Fruit fly (Drosophila melanogaster): ENCODE data around the gene f.

The f gene

DNA sequence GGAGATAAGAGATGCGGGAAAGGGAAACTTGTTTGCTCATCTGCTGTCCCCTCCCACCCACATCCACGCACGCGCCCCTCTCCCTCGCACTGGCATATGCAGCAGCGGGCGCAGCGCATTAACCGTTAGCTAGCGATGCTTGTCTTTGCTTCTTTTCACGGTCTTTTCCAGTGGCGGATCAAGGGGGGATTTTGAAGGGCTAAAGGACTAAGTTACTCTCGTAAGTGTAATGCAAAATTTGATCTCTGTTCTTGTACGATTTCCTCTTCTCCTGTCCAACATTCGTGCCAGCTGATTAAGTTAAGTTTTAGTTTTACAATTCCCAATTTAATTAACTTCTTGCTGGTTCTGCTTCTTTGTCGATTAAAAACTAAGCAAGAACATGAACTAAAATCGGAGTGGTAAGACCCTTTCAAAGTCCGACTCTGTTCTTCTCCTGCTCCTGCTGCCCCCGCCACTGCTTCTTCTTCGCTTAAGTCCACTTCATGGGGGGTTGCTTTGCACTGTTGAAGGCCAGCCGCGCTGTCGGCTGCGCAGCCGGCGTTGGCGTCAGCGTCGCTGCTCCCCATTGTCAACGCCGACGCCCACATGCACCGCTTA is 68.0 kb downstream of the f start (continued):
- peak; percentile 17 for TF ChIP-seq CG9437 (GFP tag; optimal IDR thresholded peaks at IDR 0.05)
- TF ChIP-seq CG1792 (GFP tag; optimal IDR thresholded peaks at IDR 0.05): no peak
- TF ChIP-seq amos (GFP tag; IDR thresholded peaks at IDR 0.05; ENCODE audit: partially characterized antibody): no peak
- no peak for TF ChIP-seq CG2889 (GFP tag; IDR thresholded peaks at IDR 0.05)
- 0 out of 4 replicates have a peak, but pooled peaks have one; percentile 51 for TF ChIP-seq chinmo (GFP tag; IDR thresholded peaks at IDR 0.05; ENCODE audit: partially characterized antibody)
- TF ChIP-seq HmgZ (tag; optimal IDR thresholded peaks at IDR 0.05): no peak
- peak; percentile 64 for TF ChIP-seq Xrp1 (GFP tag; IDR thresholded peaks at IDR 0.05)
- no peak for TF ChIP-seq crp (GFP tag; optimal IDR thresholded peaks at IDR 0.05)
- TF ChIP-seq CG6765 (GFP tag; optimal IDR thresholded peaks at IDR 0.05): no peak
- no peak for TF ChIP-seq CG13624 (GFP tag; optimal IDR thresholded peaks at IDR 0.05)
- TF ChIP-seq CG17802 (tag; optimal IDR thresholded peaks at IDR 0.05): no peak
- TF ChIP-seq mirr (GFP tag; optimal IDR thresholded peaks at IDR 0.05): no peak
- peak; percentile 52; the same call in 1 of the 3 replicates for TF ChIP-seq Optix (GFP tag; IDR thresholded peaks at IDR 0.05)
- TF ChIP-seq abd-A (tag; optimal IDR thresholded peaks at IDR 0.05): no peak
- peak; percentile 53 for TF ChIP-seq CG8388 (GFP tag; optimal IDR thresholded peaks at IDR 0.05)
- no peak for TF ChIP-seq CG3065 (GFP tag; optimal IDR thresholded peaks at IDR 0.05)
- no peak for TF ChIP-seq hkb (optimal IDR thresholded peaks at IDR 0.05)
- TF ChIP-seq hkb (GFP tag; IDR thresholded peaks at IDR 0.05): peak; percentile 37; the same call in 1 of the 2 replicates
- TF ChIP-seq CG4854 (GFP tag; optimal IDR thresholded peaks at IDR 0.05): no peak
- TF ChIP-seq ash1 (GFP tag; optimal IDR thresholded peaks at IDR 0.05): no peak
- 0 out of 2 replicates have a peak, but pooled peaks have one; percentile 22 for TF ChIP-seq CG32767 (GFP tag; IDR thresholded peaks at IDR 0.05)
- TF ChIP-seq CG1832 (GFP tag; optimal IDR thresholded peaks at IDR 0.05): no peak
- TF ChIP-seq CG8359 (GFP tag; optimal IDR thresholded peaks at IDR 0.05; ENCODE audit: borderline replicate concordance): peak; percentile 55
- TF ChIP-seq tio (GFP tag; optimal IDR thresholded peaks at IDR 0.05): peak; percentile 63
- TF ChIP-seq Rx (GFP tag; IDR thresholded peaks at IDR 0.05): no peak; the same call in 1 of the 2 replicates
- TF ChIP-seq CG6654 (GFP tag; optimal IDR thresholded peaks at IDR 0.05): no peak
- TF ChIP-seq ttk (GFP tag; IDR thresholded peaks at IDR 0.05): peak; percentile 9; the same call in 1 of the 2 replicates
- no peak for TF ChIP-seq H2.0 (GFP tag; IDR thresholded peaks at IDR 0.05)
- TF ChIP-seq sim (GFP tag; IDR thresholded peaks at IDR 0.05): no peak
- no peak for TF ChIP-seq CG2202 (tag; optimal IDR thresholded peaks at IDR 0.05)
- TF ChIP-seq Doc2 (GFP tag; IDR thresholded peaks at IDR 0.05): no peak
- TF ChIP-seq CG18476 (GFP tag; optimal IDR thresholded peaks at IDR 0.05): no peak
- TF ChIP-seq CG7271 (tag; optimal IDR thresholded peaks at IDR 0.05): no peak
- no peak for TF ChIP-seq CG4617 (GFP tag; optimal IDR thresholded peaks at IDR 0.05; ENCODE audit: borderline replicate concordance)
- TF ChIP-seq CTCF (GFP tag; optimal IDR thresholded peaks at IDR 0.05): peak; percentile 8
- peak; percentile 3 for TF ChIP-seq sqz (GFP tag; optimal IDR thresholded peaks at IDR 0.05)
- TF ChIP-seq gcm (GFP tag; optimal IDR thresholded peaks at IDR 0.05): peak; percentile 48
- no peak for TF ChIP-seq CG10321 (GFP tag; IDR thresholded peaks at IDR 0.05)
- peak; percentile 46 for TF ChIP-seq pb (GFP tag; optimal IDR thresholded peaks at IDR 0.05)
- TF ChIP-seq CG17328 (GFP tag; IDR thresholded peaks at IDR 0.05): peak; percentile 38; the same call in 1 of the 2 replicates
- TF ChIP-seq CG10979 (tag; optimal IDR thresholded peaks at IDR 0.05): peak; percentile 80
- no peak for TF ChIP-seq luna (GFP tag; optimal IDR thresholded peaks at IDR 0.05)
- peak; percentile 42 for TF ChIP-seq CG12769 (tag; optimal IDR thresholded peaks at IDR 0.05)
- TF ChIP-seq Atf-2 (GFP tag; optimal IDR thresholded peaks at IDR 0.05): peak; percentile 44
- TF ChIP-seq CHES-1-like (GFP tag; optimal IDR thresholded peaks at IDR 0.05): peak; percentile 15
- TF ChIP-seq twi (tag; optimal IDR thresholded peaks at IDR 0.05): peak; percentile 25
- TF ChIP-seq CG15011 (GFP tag; optimal IDR thresholded peaks at IDR 0.05): peak; percentile 38
- TF ChIP-seq CG10654 (GFP tag; optimal IDR thresholded peaks at IDR 0.05): peak; percentile 6
- TF ChIP-seq vvl (GFP tag; IDR thresholded peaks at IDR 0.05): no peak; the same call in 1 of the 2 replicates
- TF ChIP-seq lab (GFP tag; optimal IDR thresholded peaks at IDR 0.05): peak; percentile 78

All from whole organism, embryonic.